Worm (Caenorhabditis elegans): ENCODE measurements around the gene C45G9.11.

ce11 chrIII:5077150-5077814, 8.8 kb upstream of the C45G9.11 start, which contains the start of gene alh-1:
- TF ChIP-seq dao-5 (tag; optimal IDR thresholded peaks at IDR 0.05) = no peak
- TF ChIP-seq him-1 (tag; optimal IDR thresholded peaks at IDR 0.05) = no peak
- TF ChIP-seq W03F9.2 (tag; optimal IDR thresholded peaks at IDR 0.05) = no peak
